Fruit fly (Drosophila melanogaster) whole organism, embryonic: ENCODE results near the gene Arpc1.

Experiments
- Atf3 ChIP-seq: fragments of 200-800 bp; sonication (Bioruptor generic); optimal IDR thresholded peaks from 3 replicates; lab custom pipeline; 2016; ENCODE audit warnings: missing biosample characterization, missing genetic modification characterization
- Awh ChIP-seq: fragments of 200-800 bp; sonication (Bioruptor generic); IDR thresholded peaks from 2 replicates; pipeline ENCODE4, ENCODE4 v1.3.6; 2022; ENCODE audit warnings: missing biosample characterization, missing genetic modification characterization
- Bteb2 ChIP-seq: fragments of 200-800 bp; sonication (Bioruptor generic); optimal IDR thresholded peaks from 2 replicates; lab custom pipeline; 2016; ENCODE audit warnings: missing biosample characterization, missing genetic modification characterization
- CG11093 ChIP-seq: fragments of 200-800 bp; sonication (Bioruptor generic); IDR thresholded peaks from 3 replicates; pipeline ENCODE4 v1.3.6; 2022; ENCODE audit warnings: missing biosample characterization, missing genetic modification characterization
- CG13123 ChIP-seq: fragments of 200-800 bp; sonication (Bioruptor generic); optimal IDR thresholded peaks from 2 replicates; lab custom pipeline; 2016; ENCODE audit warnings: missing biosample characterization, missing genetic modification characterization
- CG14050 ChIP-seq: fragments of 200-800 bp; sonication (Bioruptor generic); IDR thresholded peaks from 3 replicates; pipeline ENCODE4 v1.3.6; 2022; ENCODE audit warnings: missing biosample characterization, missing genetic modification characterization
- CG15696 ChIP-seq: fragments of 200-800 bp; sonication (Bioruptor generic); optimal IDR thresholded peaks from 2 replicates; lab custom pipeline; 2019; ENCODE audit warnings: missing biosample characterization, mild to moderate bottlenecking, missing genetic modification characterization, moderate library complexity
- CG16863 ChIP-seq: fragments of 200-800 bp; sonication (Bioruptor generic); optimal IDR thresholded peaks from 3 replicates; lab custom pipeline; 2016; ENCODE audit warnings: missing biosample characterization, missing genetic modification characterization
- CG1832 ChIP-seq: fragments of 200-800 bp; sonication (Bioruptor generic); optimal IDR thresholded peaks from 2 replicates; lab custom pipeline; 2017; ENCODE audit warnings: missing biosample characterization, mild to moderate bottlenecking, missing genetic modification characterization, inconsistent platforms
- CG2202 ChIP-seq: fragments of 200-800 bp; sonication (Bioruptor generic); optimal IDR thresholded peaks from 2 replicates; lab custom pipeline; 2018; ENCODE audit warnings: missing biosample characterization, mild to moderate bottlenecking, missing genetic modification characterization
- CG3065 ChIP-seq: fragments of 200-800 bp; sonication (Bioruptor generic); optimal IDR thresholded peaks from 2 replicates; lab custom pipeline; 2016; ENCODE audit warnings: missing biosample characterization, missing genetic modification characterization
- CG42726 ChIP-seq: fragments of 200-800 bp; sonication (Bioruptor generic); IDR thresholded peaks from 2 replicates; pipeline ENCODE4 v1.3.6; 2022; ENCODE audit warnings: missing biosample characterization, missing genetic modification characterization; ENCODE audit not compliant: partially characterized antibody
- CG43689 ChIP-seq: fragments of 200-800 bp; sonication (Bioruptor generic); IDR thresholded peaks from 2 replicates; pipeline ENCODE4 v1.3.6; 2022; ENCODE audit warnings: missing biosample characterization, missing genetic modification characterization
- CG4730 ChIP-seq: fragments of 200-800 bp; sonication (Bioruptor generic); IDR thresholded peaks from 2 replicates; pipeline ENCODE4 v1.3.6; 2022; ENCODE audit warnings: missing biosample characterization, missing genetic modification characterization
- CG7372 ChIP-seq: fragments of 200-800 bp; sonication (Bioruptor generic); IDR thresholded peaks from 2 replicates; pipeline ENCODE4 v1.3.6; 2022; ENCODE audit warnings: missing biosample characterization, missing genetic modification characterization
- CG7556 ChIP-seq: fragments of 200-800 bp; sonication (Bioruptor generic); optimal IDR thresholded peaks from 2 replicates; lab custom pipeline; 2017; ENCODE audit warnings: missing biosample characterization, mild to moderate bottlenecking, missing genetic modification characterization
- CG8924 ChIP-seq: fragments of 200-800 bp; optimal IDR thresholded peaks from 3 replicates; lab custom pipeline; 2019; ENCODE audit warnings: missing biosample characterization, mild to moderate bottlenecking, missing genetic modification characterization, moderate library complexity
- CoRest ChIP-seq: fragments of 200-800 bp; sonication (Bioruptor generic); optimal IDR thresholded peaks from 3 replicates; lab custom pipeline; 2018; ENCODE audit warnings: missing biosample characterization, mild to moderate bottlenecking, missing genetic modification characterization, moderate library complexity
- Dad ChIP-seq: fragments of 200-800 bp; sonication (Bioruptor generic); optimal IDR thresholded peaks from 3 replicates; lab custom pipeline; 2016; ENCODE audit warnings: missing biosample characterization, missing genetic modification characterization
- Doc3 ChIP-seq: fragments of 200-800 bp; sonication (Bioruptor generic); IDR thresholded peaks from 3 replicates; pipeline ENCODE4 v1.3.6; 2022; ENCODE audit warnings: missing biosample characterization, missing genetic modification characterization; ENCODE audit not compliant: partially characterized antibody
- ERR ChIP-seq: fragments of 200-800 bp; sonication (Bioruptor generic); optimal IDR thresholded peaks from 2 replicates; lab custom pipeline; 2016; ENCODE audit warnings: missing biosample characterization, missing genetic modification characterization
- Eip74EF ChIP-seq, 2 experiments: fragments of 200-800 bp in 1 of 2; fragments of >200 bp in 1 of 2; sonication (Bioruptor generic) in 1 of 2; optimal IDR thresholded peaks; 2 replicates each; lab custom pipeline; 2017 to 2019; ENCODE audit warnings: missing biosample characterization in 2 of 2, missing genetic modification characterization in 2 of 2, mild to moderate bottlenecking in 1 of 2, moderate library complexity in 1 of 2
- Fer3 ChIP-seq: fragments of 200-800 bp; sonication (Bioruptor generic); optimal IDR thresholded peaks from 2 replicates; lab custom pipeline; 2018; ENCODE audit warnings: missing biosample characterization, mild to moderate bottlenecking, missing genetic modification characterization, moderate library complexity
- Gug ChIP-seq: fragments of 200-800 bp; sonication (Bioruptor generic); IDR thresholded peaks from 4 replicates; pipeline ENCODE4 v1.3.6; 2022; ENCODE audit warnings: missing biosample characterization, missing genetic modification characterization
- HLH4C ChIP-seq: fragments of 200-800 bp; sonication (Bioruptor generic); IDR thresholded peaks from 3 replicates; pipeline ENCODE4 v1.3.6; 2022; ENCODE audit warnings: missing biosample characterization, missing genetic modification characterization; ENCODE audit not compliant: partially characterized antibody
- Hand ChIP-seq: fragments of 200-800 bp; sonication (Bioruptor generic); optimal IDR thresholded peaks from 2 replicates; lab custom pipeline; 2017; ENCODE audit warnings: mild to moderate bottlenecking, missing biosample characterization, missing genetic modification reagents, missing genetic modification characterization
- Kr ChIP-seq: fragments of 200-800 bp; sonication (Bioruptor generic); optimal IDR thresholded peaks from 2 replicates; lab custom pipeline; 2017; ENCODE audit warnings: missing biosample characterization, mild to moderate bottlenecking, missing genetic modification characterization
- Lhr ChIP-seq: fragments of 200-800 bp; sonication (Bioruptor generic); optimal IDR thresholded peaks from 3 replicates; lab custom pipeline; 2017; ENCODE audit warnings: mild to moderate bottlenecking, missing biosample characterization, missing genetic modification reagents, missing genetic modification characterization
- Myb ChIP-seq: fragments of 200-800 bp; sonication (Bioruptor generic); optimal IDR thresholded peaks from 2 replicates; lab custom pipeline; 2016; ENCODE audit warnings: missing biosample characterization, missing genetic modification characterization
- Nf-YB ChIP-seq: fragments of 200-800 bp; sonication (Bioruptor generic); optimal IDR thresholded peaks from 3 replicates; lab custom pipeline; 2019; ENCODE audit warnings: missing biosample characterization, mild to moderate bottlenecking, missing genetic modification characterization, moderate library complexity
- Trl ChIP-seq, 3 experiments: fragments of >200 bp in 2 of 3; fragments of 200-800 bp in 1 of 3; sonication (Bioruptor generic) in 1 of 3; optimal IDR thresholded peaks; 2 replicates in 1 of 3; 3 replicates in 2 of 3; lab custom pipeline; 2016 to 2017; ENCODE audit warnings: missing biosample characterization in 1 of 3, missing genetic modification characterization in 1 of 3
- YL-1 ChIP-seq: fragments of 200-800 bp; sonication (Bioruptor generic); optimal IDR thresholded peaks from 3 replicates; lab custom pipeline; 2017; ENCODE audit warnings: missing biosample characterization, mild to moderate bottlenecking, missing genetic modification characterization
- btn ChIP-seq: fragments of 200-800 bp; sonication (Bioruptor generic); optimal IDR thresholded peaks from 2 replicates; lab custom pipeline; 2016; ENCODE audit warnings: missing biosample characterization, missing genetic modification characterization
- dm ChIP-seq: fragments of 200-800 bp; sonication (Bioruptor generic); optimal IDR thresholded peaks from 3 replicates; lab custom pipeline; 2016; ENCODE audit warnings: missing biosample characterization, missing genetic modification characterization
- dmrt99B ChIP-seq: fragments of 200-800 bp; sonication (Bioruptor generic); optimal IDR thresholded peaks from 2 replicates; lab custom pipeline; 2018; ENCODE audit warnings: missing biosample characterization, mild to moderate bottlenecking, missing genetic modification characterization, moderate library complexity
- eve ChIP-seq, 2 experiments: fragments of >200 bp; optimal IDR thresholded peaks; 2 replicates each; lab custom pipeline; 2017; ENCODE audit warnings: missing biosample characterization in 2 of 2, missing genetic modification characterization in 2 of 2
- eyg ChIP-seq: fragments of 200-800 bp; sonication (Bioruptor generic); optimal IDR thresholded peaks from 3 replicates; lab custom pipeline; 2016; ENCODE audit warnings: missing biosample characterization, missing genetic modification characterization
- grau ChIP-seq: fragments of 200-800 bp; optimal IDR thresholded peaks from 3 replicates; lab custom pipeline; 2019; ENCODE audit warnings: missing biosample characterization, mild to moderate bottlenecking, missing genetic modification characterization, moderate library complexity
- jumu ChIP-seq: fragments of 200-800 bp; sonication (Bioruptor generic); optimal IDR thresholded peaks from 3 replicates; lab custom pipeline; 2016; ENCODE audit warnings: missing biosample characterization, missing genetic modification characterization
- ken ChIP-seq: fragments of 200-800 bp; sonication (Bioruptor generic); IDR thresholded peaks from 3 replicates; pipeline ENCODE4 v1.3.6; 2022; ENCODE audit warnings: missing biosample characterization, missing genetic modification characterization
- nerfin-2 ChIP-seq: fragments of 200-800 bp; sonication (Bioruptor generic); IDR thresholded peaks from 2 replicates; pipeline ENCODE4 v1.3.6; 2022; ENCODE audit warnings: missing biosample characterization, missing genetic modification characterization; ENCODE audit not compliant: partially characterized antibody
- oc ChIP-seq: fragments of 200-800 bp; sonication (Bioruptor generic); optimal IDR thresholded peaks from 2 replicates; lab custom pipeline; 2018; ENCODE audit warnings: missing biosample characterization, mild to moderate bottlenecking, missing genetic modification characterization, moderate library complexity
- onecut ChIP-seq: fragments of 200-800 bp; sonication (Bioruptor generic); IDR thresholded peaks from 2 replicates; pipeline ENCODE4 v1.3.6; 2022; ENCODE audit warnings: missing biosample characterization, missing genetic modification characterization
- pzg ChIP-seq: fragments of 200-800 bp; sonication (Bioruptor generic); optimal IDR thresholded peaks from 3 replicates; lab custom pipeline; 2018; ENCODE audit warnings: missing biosample characterization, mild to moderate bottlenecking, missing genetic modification characterization, moderate library complexity
- sc ChIP-seq, 3 experiments: fragments of >200 bp in 2 of 3; fragments of 200-800 bp in 1 of 3; sonication (Bioruptor generic) in 1 of 3; optimal IDR thresholded peaks; 2 replicates in 2 of 3; 3 replicates in 1 of 3; lab custom pipeline; 2017; ENCODE audit warnings: mild to moderate bottlenecking in 1 of 3, missing biosample characterization in 1 of 3, missing genetic modification characterization in 1 of 3, missing genetic modification reagents in 1 of 3
- sim ChIP-seq: fragments of 200-800 bp; sonication (Bioruptor generic); IDR thresholded peaks from 2 replicates; pipeline ENCODE4 v1.3.6; 2022; ENCODE audit warnings: missing biosample characterization, missing genetic modification characterization
- slbo ChIP-seq: fragments of 200-800 bp; sonication (Bioruptor generic); IDR thresholded peaks from 2 replicates; pipeline ENCODE4 v1.3.6; 2022; ENCODE audit warnings: missing biosample characterization, missing genetic modification characterization
- vvl ChIP-seq: fragments of 200-800 bp; sonication (Bioruptor generic); IDR thresholded peaks from 2 replicates; pipeline ENCODE4 v1.3.6; 2022; ENCODE audit warnings: missing biosample characterization, missing genetic modification characterization
- wor ChIP-seq: fragments of 200-800 bp; sonication (Bioruptor generic); IDR thresholded peaks from 2 replicates; pipeline ENCODE4 v1.3.6; 2022; ENCODE audit warnings: missing biosample characterization, missing genetic modification characterization

Arpc1 gene

DNA sequence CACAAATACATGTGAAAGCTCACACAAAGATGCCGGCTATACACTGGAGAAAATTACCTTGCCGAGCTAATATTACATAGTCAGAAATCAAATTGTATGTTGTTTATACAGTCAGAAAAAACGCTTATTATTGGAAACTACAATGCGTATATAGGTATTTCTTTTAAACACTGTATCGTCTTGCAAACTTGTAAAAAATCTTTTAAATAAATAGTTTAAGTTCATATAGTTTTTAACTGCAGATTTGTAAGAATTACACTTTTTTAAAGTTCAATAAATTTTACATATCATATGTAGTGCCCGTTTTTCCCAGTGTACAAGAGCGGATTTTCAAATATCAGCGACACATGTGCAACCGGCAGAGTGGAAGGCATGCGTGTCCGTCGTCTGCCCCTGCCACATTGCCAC is 10.2 kb upstream of the Arpc1 start (continued):
- peak; percentile 56; the same call in 1 of the 3 replicates for TF ChIP-seq CG11093 (GFP tag; lab: Robert Waterston, UW)
- 0 out of 2 replicates have a peak, but pooled peaks have one; percentile 22 for TF ChIP-seq CG7372 (GFP tag; lab: Robert Waterston, UW)
- TF ChIP-seq CG42726, result no peak
- peak; percentile 66 for TF ChIP-seq jumu (GFP tag; lab: Kevin White, UChicago)
- TF ChIP-seq slbo (GFP tag; lab: Robert Waterston, UW), result peak; percentile 80
- TF ChIP-seq oc, result peak; percentile 87
- TF ChIP-seq dm, result peak; percentile 39
- peak; percentile 39 for TF ChIP-seq Myb (GFP tag; lab: Kevin White, UChicago)
- peak; percentile 79 for TF ChIP-seq wor (GFP tag; lab: Robert Waterston, UW)
- no peak for TF ChIP-seq sc (optimal IDR thresholded peaks at IDR 0.05; lab: Kevin White, UChicago)
- peak; percentile 62 for TF ChIP-seq sc (GFP tag; optimal IDR thresholded peaks at IDR 0.05; lab: Kevin White, UChicago)
- no peak for TF ChIP-seq ken (GFP tag; lab: Robert Waterston, UW)
- TF ChIP-seq CG8924, result peak; percentile 89
- peak; percentile 62 for TF ChIP-seq ERR (GFP tag; lab: Kevin White, UChicago)
- peak; percentile 72 for TF ChIP-seq Bteb2 (GFP tag; lab: Kevin White, UChicago)
- peak; percentile 81 for TF ChIP-seq CG16863 (GFP tag; lab: Kevin White, UChicago)
- peak; percentile 63 for TF ChIP-seq Lhr (GFP tag; lab: Kevin White, UChicago)
- peak; percentile 49 for TF ChIP-seq CG13123 (GFP tag; lab: Kevin White, UChicago)
- peak; percentile 87 for TF ChIP-seq CG7556 (GFP tag; lab: Kevin White, UChicago)
- TF ChIP-seq Awh (GFP tag; lab: Robert Waterston, UW), result peak; percentile 45; the same call in 1 of the 2 replicates
- peak; percentile 59 for TF ChIP-seq CG2202 (tag; lab: Kevin White, UChicago)
- peak; percentile 62 for TF ChIP-seq Dad (GFP tag; lab: Kevin White, UChicago)
- peak; percentile 50 for TF ChIP-seq CG3065 (GFP tag; lab: Kevin White, UChicago)
- TF ChIP-seq HLH4C, result no peak
- TF ChIP-seq CG4730 (GFP tag; lab: Robert Waterston, UW), result 0 out of 2 replicates have a peak, but pooled peaks have one; percentile 46
- TF ChIP-seq nerfin-2 (GFP tag; lab: Robert Waterston, UW), result no peak
- TF ChIP-seq grau (tag; lab: Kevin White, UChicago), result peak; percentile 86
- peak; percentile 48; the same call in 1 of the 2 replicates for TF ChIP-seq CG43689 (GFP tag; lab: Robert Waterston, UW)
- peak in 1 of 2 experiments; percentile 93 for TF ChIP-seq Eip74EF (GFP tag; optimal IDR thresholded peaks at IDR 0.05; lab: Kevin White, UChicago)
- peak; percentile 83 for TF ChIP-seq CG14050 (GFP tag; lab: Robert Waterston, UW)
- peak; percentile 41 for TF ChIP-seq YL-1 (GFP tag; lab: Kevin White, UChicago)
- peak; percentile 76 for TF ChIP-seq Fer3 (tag; lab: Kevin White, UChicago)
- TF ChIP-seq btn (GFP tag; lab: Kevin White, UChicago), result peak; percentile 67
- peak; percentile 60 for TF ChIP-seq CG15696 (tag; lab: Kevin White, UChicago)
- no peak for TF ChIP-seq pzg (GFP tag; lab: Kevin White, UChicago)
- TF ChIP-seq eve (GFP tag; optimal IDR thresholded peaks at IDR 0.05; lab: Kevin White, UChicago), result peak in 1 of 2 experiments; percentile 93
- TF ChIP-seq CoRest (tag; lab: Kevin White, UChicago), result peak; percentile 94
- TF ChIP-seq dmrt99B, result peak; percentile 89
- 0 out of 4 replicates have a peak, but pooled peaks have one; percentile 26 for TF ChIP-seq Gug (GFP tag; lab: Robert Waterston, UW)
- TF ChIP-seq Trl (optimal IDR thresholded peaks at IDR 0.05; lab: Kevin White, UChicago), result no peak
- TF ChIP-seq Trl (GFP tag; optimal IDR thresholded peaks at IDR 0.05; lab: Kevin White, UChicago), result peak; percentile 62
- TF ChIP-seq Doc3 (GFP tag; lab: Robert Waterston, UW), result no peak
- peak; percentile 4 for TF ChIP-seq Atf3 (GFP tag; lab: Kevin White, UChicago)
- TF ChIP-seq vvl (GFP tag; lab: Robert Waterston, UW), result peak; percentile 71
- no peak for TF ChIP-seq Kr
- TF ChIP-seq sim, result no peak
- peak; percentile 64 for TF ChIP-seq Nf-YB (GFP tag; lab: Kevin White, UChicago)
- no peak for TF ChIP-seq CG1832
- TF ChIP-seq onecut (GFP tag; lab: Robert Waterston, UW), result peak; percentile 73
- peak; percentile 65 for TF ChIP-seq eyg (GFP tag; lab: Kevin White, UChicago)
- TF ChIP-seq Hand (GFP tag; lab: Kevin White, UChicago), result peak; percentile 45
